Worm (Caenorhabditis elegans) whole organism, young adult: ENCODE data around the gene best-19.

Source experiments
- B0035.1 ChIP-seq: sonication (generic microtip); optimal IDR thresholded peaks from 2 replicates; lab custom pipeline; 2016; ENCODE audit warnings: missing genetic modification characterization, mild to moderate bottlenecking, missing compliant biosample characterization, missing genotype, missing genetic modification reagents
- C06A6.2 ChIP-seq: fragments of 200-800 bp; sonication (Bioruptor generic); conservative IDR thresholded peaks from 2 replicates; pipeline ENCODE4 v1.3.6; 2022; ENCODE audit warnings: missing genetic modification characterization, missing compliant biosample characterization
- F39B2.1 ChIP-seq: fragments of 200-800 bp; sonication (Bioruptor generic); IDR thresholded peaks from 2 replicates; pipeline ENCODE4 v1.3.6; 2022; ENCODE audit warnings: missing genetic modification reagents, missing genetic modification characterization, missing compliant biosample characterization
- F57A8.1 ChIP-seq: fragments of 200-800 bp; sonication (Bioruptor generic); optimal IDR thresholded peaks from 2 replicates; lab custom pipeline; 2018; ENCODE audit warnings: mild to moderate bottlenecking, missing genetic modification characterization, moderate library complexity, missing compliant biosample characterization
- K12H6.12 ChIP-seq: fragments of 200-800 bp; sonication (Bioruptor generic); optimal IDR thresholded peaks from 2 replicates; lab custom pipeline; 2018; ENCODE audit warnings: mild to moderate bottlenecking, missing genetic modification characterization, missing compliant biosample characterization
- T26A5.8 ChIP-seq: sonication (generic microtip); optimal IDR thresholded peaks from 2 replicates; lab custom pipeline; 2016; ENCODE audit warnings: missing genetic modification characterization, missing compliant biosample characterization
- Y53F4B.3 ChIP-seq: fragments of 200-800 bp; sonication (Bioruptor generic); IDR thresholded peaks from 2 replicates; pipeline ENCODE4 v1.3.6; 2022; ENCODE audit warnings: missing genetic modification reagents, missing genetic modification characterization, missing compliant biosample characterization
- Y56A3A.18 ChIP-seq: fragments of 200-800 bp; sonication (Bioruptor generic); IDR thresholded peaks from 2 replicates; pipeline ENCODE4 v1.3.6; 2022; ENCODE audit warnings: missing genetic modification reagents, missing genetic modification characterization, missing compliant biosample characterization
- Y79H2A.3 ChIP-seq: fragments of 200-800 bp; sonication (Bioruptor generic); conservative IDR thresholded peaks from 2 replicates; pipeline ENCODE4 v1.3.6; 2022; ENCODE audit warnings: missing genetic modification reagents, missing genetic modification characterization, missing compliant biosample characterization
- Y95B8A.8 ChIP-seq: fragments of 200-800 bp; sonication (Bioruptor generic); IDR thresholded peaks from 2 replicates; pipeline ENCODE4 v1.3.6; 2022; ENCODE audit warnings: missing genetic modification reagents, missing genetic modification characterization, missing compliant biosample characterization
- ama-1 ChIP-seq, 3 experiments: fragments of 150-350 bp in 1 of 3; sonication (generic microtip) in 2 of 3; optimal IDR thresholded peaks; 2 replicates each; lab custom pipeline; 2014 to 2018; ENCODE audit warnings: missing biosample characterization in 2 of 3, missing genetic modification characterization in 2 of 3, missing genetic modification reagents in 2 of 3
- aptf-2 ChIP-seq: fragments of 200-800 bp; sonication (Bioruptor generic); conservative IDR thresholded peaks from 2 replicates; pipeline ENCODE4 v1.3.6; 2022; ENCODE audit warnings: missing genetic modification reagents, missing genetic modification characterization, missing compliant biosample characterization
- attf-3 ChIP-seq: fragments of 200-800 bp; sonication (Bioruptor generic); conservative IDR thresholded peaks from 2 replicates; pipeline ENCODE4 v1.3.6; 2022; ENCODE audit warnings: missing genetic modification reagents, missing genetic modification characterization, missing compliant biosample characterization
- bed-2 ChIP-seq: fragments of 200-800 bp; sonication (Bioruptor generic); IDR thresholded peaks from 2 replicates; pipeline ENCODE4 v1.3.6; 2022; ENCODE audit warnings: missing genetic modification reagents, missing genetic modification characterization, missing compliant biosample characterization
- cebp-2 ChIP-seq: fragments of 200-800 bp; sonication (Bioruptor generic); IDR thresholded peaks from 2 replicates; pipeline ENCODE4 v1.3.6; 2022; ENCODE audit warnings: missing genetic modification characterization, missing compliant biosample characterization
- ceh-91 ChIP-seq: fragments of 200-800 bp; sonication (Bioruptor generic); IDR thresholded peaks from 2 replicates; pipeline ENCODE4 v1.3.6; 2022; ENCODE audit warnings: missing genetic modification reagents, missing genetic modification characterization, missing compliant biosample characterization
- dpff-1 ChIP-seq: sonication (generic microtip); optimal IDR thresholded peaks from 2 replicates; lab custom pipeline; 2017; ENCODE audit warnings: mild to moderate bottlenecking, missing genetic modification characterization, missing compliant biosample characterization
- ets-4 ChIP-seq: fragments of 200-800 bp; sonication (Bioruptor generic); optimal IDR thresholded peaks from 2 replicates; lab custom pipeline; 2018; ENCODE audit warnings: mild to moderate bottlenecking, missing genetic modification characterization, missing compliant biosample characterization
- hlh-12 ChIP-seq: sonication (generic microtip); optimal IDR thresholded peaks from 2 replicates; lab custom pipeline; 2016; ENCODE audit warnings: missing genetic modification characterization, missing compliant biosample characterization
- hmg-20 ChIP-seq: fragments of 200-800 bp; sonication (Bioruptor generic); IDR thresholded peaks from 2 replicates; pipeline ENCODE4 v1.3.6; 2022; ENCODE audit warnings: missing genetic modification reagents, missing genetic modification characterization, missing compliant biosample characterization
- hsf-1 ChIP-seq: fragments of 200-800 bp; sonication (Bioruptor generic); IDR thresholded peaks from 2 replicates; pipeline ENCODE4 v1.3.6; 2022; ENCODE audit warnings: missing genetic modification reagents, missing genetic modification characterization, missing compliant biosample characterization
- let-607 ChIP-seq, 2 experiments: fragments of 200-800 bp in 1 of 2; sonication (Bioruptor generic) in 1 of 2; sonication (generic microtip) in 1 of 2; optimal IDR thresholded peaks; 2 replicates each; lab custom pipeline; 2016 to 2018; ENCODE audit warnings: mild to moderate bottlenecking in 2 of 2, missing compliant biosample characterization in 2 of 2, missing genetic modification characterization in 2 of 2, moderate library complexity in 2 of 2, missing genotype in 1 of 2
- lir-1 ChIP-seq: fragments of 200-800 bp; sonication (Bioruptor generic); conservative IDR thresholded peaks from 2 replicates; pipeline ENCODE4 v1.3.6; 2022; ENCODE audit warnings: missing genetic modification reagents, missing genetic modification characterization, missing compliant biosample characterization
- lsy-27 ChIP-seq: sonication (generic microtip); optimal IDR thresholded peaks from 2 replicates; lab custom pipeline; 2017; ENCODE audit warnings: missing genetic modification characterization, mild to moderate bottlenecking, missing compliant biosample characterization, antibody characterized with exemption, missing genotype, borderline replicate concordance; ENCODE audit not compliant: insufficient read depth
- madf-6 ChIP-seq: fragments of 200-800 bp; sonication (Bioruptor generic); IDR thresholded peaks from 2 replicates; pipeline ENCODE4 v1.3.6; 2022; ENCODE audit warnings: missing genetic modification reagents, missing genetic modification characterization, missing compliant biosample characterization
- mel-28 ChIP-seq: sonication (generic microtip); optimal IDR thresholded peaks from 2 replicates; lab custom pipeline; 2016; ENCODE audit warnings: borderline replicate concordance, mild to moderate bottlenecking, missing genetic modification characterization, missing compliant biosample characterization
- mxl-1 ChIP-seq: sonication (generic microtip); optimal IDR thresholded peaks from 2 replicates; lab custom pipeline; 2016; ENCODE audit warnings: missing genetic modification characterization, missing compliant biosample characterization
- nfyb-1 ChIP-seq: fragments of 200-800 bp; sonication (Bioruptor generic); IDR thresholded peaks from 2 replicates; pipeline ENCODE4 v1.3.6; 2022; ENCODE audit warnings: missing genetic modification reagents, missing genetic modification characterization, missing compliant biosample characterization
- nhr-120 ChIP-seq: fragments of 200-800 bp; sonication (Bioruptor generic); IDR thresholded peaks from 2 replicates; pipeline ENCODE4 v1.3.6; 2022; ENCODE audit warnings: missing genetic modification characterization, missing compliant biosample characterization
- nhr-179 ChIP-seq: sonication (generic microtip); optimal IDR thresholded peaks from 2 replicates; lab custom pipeline; 2016; ENCODE audit warnings: mild to moderate bottlenecking, missing genetic modification characterization, missing compliant biosample characterization
- nhr-90 ChIP-seq: sonication (generic microtip); optimal IDR thresholded peaks from 2 replicates; lab custom pipeline; 2016; ENCODE audit warnings: missing genotype, mild to moderate bottlenecking, missing genetic modification characterization, missing compliant biosample characterization
- pbrm-1 ChIP-seq: fragments of 200-800 bp; sonication (Bioruptor generic); IDR thresholded peaks from 2 replicates; pipeline ENCODE4 v1.3.6; 2022; ENCODE audit warnings: missing genetic modification reagents, missing genetic modification characterization, missing compliant biosample characterization
- pha-4 ChIP-seq: fragments of 150-350 bp; sonication (generic microtip); optimal IDR thresholded peaks from 2 replicates; lab custom pipeline; 2014; ENCODE audit warnings: missing biosample characterization, missing genetic modification reagents, missing genetic modification characterization
- sdz-38 ChIP-seq: sonication (generic microtip); optimal IDR thresholded peaks from 2 replicates; lab custom pipeline; 2016; ENCODE audit warnings: missing genotype, missing genetic modification characterization, missing compliant biosample characterization
- sea-2 ChIP-seq: fragments of 200-800 bp; sonication (Bioruptor generic); IDR thresholded peaks from 2 replicates; pipeline ENCODE4 v1.3.6; 2022; ENCODE audit warnings: missing genetic modification characterization, missing compliant biosample characterization
- snpc-4 ChIP-seq, 5 experiments: fragments of 150-350 bp in 1 of 5; sonication (generic microtip) in 4 of 5; optimal IDR thresholded peaks; 2 replicates each; lab custom pipeline; 2014 to 2018; ENCODE audit warnings: missing genetic modification characterization in 5 of 5, missing biosample characterization in 3 of 5, antibody characterized with exemption in 2 of 5, mild to moderate bottlenecking in 2 of 5, missing compliant biosample characterization in 2 of 5, missing genotype in 2 of 5, moderate library complexity in 2 of 5, missing genetic modification reagents in 1 of 5
- tbp1 ChIP-seq: fragments of 200-800 bp; sonication (Bioruptor generic); optimal IDR thresholded peaks from 2 replicates; lab custom pipeline; 2018; ENCODE audit warnings: mild to moderate bottlenecking, missing genetic modification characterization, missing compliant biosample characterization
- tlf-1 ChIP-seq: fragments of 200-800 bp; sonication (Bioruptor generic); optimal IDR thresholded peaks from 2 replicates; lab custom pipeline; 2018; ENCODE audit warnings: mild to moderate bottlenecking, missing genetic modification characterization, missing compliant biosample characterization
- unc-130 ChIP-seq: sonication (generic microtip); optimal IDR thresholded peaks from 2 replicates; lab custom pipeline; 2016; ENCODE audit warnings: missing genetic modification reagents, missing genetic modification characterization, missing compliant biosample characterization
- xnd-1 ChIP-seq: sonication (generic microtip); optimal IDR thresholded peaks from 2 replicates; lab custom pipeline; 2016; ENCODE audit warnings: missing genotype, missing genetic modification reagents, missing genetic modification characterization, missing compliant biosample characterization
- zim-3 ChIP-seq: sonication (generic microtip); optimal IDR thresholded peaks from 2 replicates; lab custom pipeline; 2017; ENCODE audit warnings: mild to moderate bottlenecking, missing genetic modification characterization, moderate library complexity, missing compliant biosample characterization
- ztf-26 ChIP-seq: sonication (generic microtip); optimal IDR thresholded peaks from 2 replicates; lab custom pipeline; 2017; ENCODE audit warnings: missing genetic modification characterization, missing compliant biosample characterization

best-19 gene

ce11 chrIV:322497-322896, 39.0 kb downstream of the best-19 start, which contains the start of gene grl-26 (continued):
- no peak for TF ChIP-seq ets-4 (GFP tag; lab: Kevin White, UChicago)
- 0 out of 2 replicates have a peak, but pooled peaks have one; percentile 22 for TF ChIP-seq Y79H2A.3 (GFP tag; lab: Robert Waterston, UW)
- TF ChIP-seq aptf-2 (GFP tag; lab: Robert Waterston, UW), result no peak
- TF ChIP-seq hmg-20 (GFP tag; lab: Robert Waterston, UW), result 0 out of 2 replicates have a peak, but pooled peaks have one; percentile 14
- peak; percentile 85 for TF ChIP-seq Y56A3A.18
- 0 out of 2 replicates have a peak, but pooled peaks have one; percentile 12 for TF ChIP-seq Y53F4B.3
- TF ChIP-seq dpff-1 (tag; lab: Kevin White, UChicago), result no peak
- peak; percentile 55; the same call in 1 of the 2 replicates for TF ChIP-seq nfyb-1 (GFP tag; lab: Robert Waterston, UW)
- TF ChIP-seq xnd-1 (tag; lab: Kevin White, UChicago), result no peak
- no peak for TF ChIP-seq F57A8.1 (GFP tag; lab: Kevin White, UChicago)
- no peak for TF ChIP-seq ceh-91 (GFP tag; lab: Robert Waterston, UW)
- 0 out of 2 replicates have a peak, but pooled peaks have one; percentile 68 for TF ChIP-seq cebp-2
- peak; percentile 75 for TF ChIP-seq pbrm-1 (GFP tag; lab: Robert Waterston, UW)
- peak; percentile 6 to 25 for TF ChIP-seq let-607 (tag; optimal IDR thresholded peaks at IDR 0.05; lab: Kevin White, UChicago)
- TF ChIP-seq hlh-12 (tag; lab: Kevin White, UChicago), result no peak
- no peak for TF ChIP-seq F39B2.1 (GFP tag; lab: Robert Waterston, UW)
- TF ChIP-seq nhr-90, result peak; percentile 85
- no peak for TF ChIP-seq sdz-38 (tag; lab: Kevin White, UChicago)
- TF ChIP-seq C06A6.2 (GFP tag; lab: Robert Waterston, UW), result 0 out of 2 replicates have a peak, but pooled peaks have one; percentile 40
- TF ChIP-seq attf-3 (GFP tag; lab: Robert Waterston, UW), result 0 out of 2 replicates have a peak, but pooled peaks have one; percentile 22
- TF ChIP-seq madf-6, result peak; percentile 33; the same call in 1 of the 2 replicates
- no peak for TF ChIP-seq hsf-1 (GFP tag; lab: Robert Waterston, UW)
- TF ChIP-seq tlf-1 (GFP tag; lab: Kevin White, UChicago), result peak; percentile 32
- TF ChIP-seq pha-4 (tag; lab: Kevin White, UChicago), result no peak
- peak; percentile 74 for TF ChIP-seq ztf-26 (tag; lab: Kevin White, UChicago)
- no peak for TF ChIP-seq nhr-179 (tag; lab: Kevin White, UChicago)
- TF ChIP-seq snpc-4 (GFP tag; optimal IDR thresholded peaks at IDR 0.05; lab: Kevin White, UChicago), result peak; percentile 76
- TF ChIP-seq snpc-4 (tag; optimal IDR thresholded peaks at IDR 0.05; lab: Kevin White, UChicago), result peak in 2 of 4 experiments; percentile 48 to 65
- no peak for TF ChIP-seq Y95B8A.8
- TF ChIP-seq T26A5.8 (tag; lab: Kevin White, UChicago), result no peak
- peak; percentile 83 for TF ChIP-seq lsy-27 (tag; lab: Kevin White, UChicago)
- peak; percentile 28 for TF ChIP-seq B0035.1 (tag; lab: Kevin White, UChicago)
- no peak for TF ChIP-seq unc-130
- 0 out of 2 replicates have a peak, but pooled peaks have one; percentile 31 for TF ChIP-seq bed-2 (GFP tag; lab: Robert Waterston, UW)
- TF ChIP-seq K12H6.12, result peak; percentile 36
- no peak for TF ChIP-seq ama-1 (optimal IDR thresholded peaks at IDR 0.05; lab: Kevin White, UChicago)
- TF ChIP-seq ama-1 (GFP tag; optimal IDR thresholded peaks at IDR 0.05; lab: Kevin White, UChicago), result peak; percentile 70 to 78
- peak; percentile 57 for TF ChIP-seq mxl-1 (tag; lab: Kevin White, UChicago)
- TF ChIP-seq nhr-120 (GFP tag; lab: Robert Waterston, UW), result 0 out of 2 replicates have a peak, but pooled peaks have one; percentile 15
- no peak for TF ChIP-seq mel-28 (tag; lab: Kevin White, UChicago)
- peak; percentile 89 for TF ChIP-seq zim-3 (tag; lab: Kevin White, UChicago)
- TF ChIP-seq tbp1 (GFP tag; lab: Kevin White, UChicago), result peak; percentile 98
- TF ChIP-seq sea-2 (GFP tag; lab: Robert Waterston, UW), result no peak
- TF ChIP-seq lir-1 (GFP tag; lab: Robert Waterston, UW), result peak; percentile 62
